Worm (Caenorhabditis elegans) whole organism, L1 larva: ENCODE results near the gene M02D8.3.

ENCODE experiments used
- C16A3.4 ChIP-seq: fragments of 150-350 bp; optimal IDR thresholded peaks from 2 replicates; lab custom pipeline; 2014; ENCODE audit warnings: missing biosample characterization, missing genetic modification characterization
- alr-1 ChIP-seq: fragments of 200-800 bp; sonication (Bioruptor generic); optimal IDR thresholded peaks from 2 replicates; lab custom pipeline; 2018; ENCODE audit warnings: borderline replicate concordance, mild to moderate bottlenecking, missing genetic modification characterization, missing compliant biosample characterization
- blmp-1 ChIP-seq: fragments of 150-350 bp; optimal IDR thresholded peaks from 2 replicates; lab custom pipeline; 2014; ENCODE audit warnings: missing biosample characterization, missing genetic modification characterization
- ceh-63 ChIP-seq: fragments of 200-800 bp; sonication (Bioruptor generic); optimal IDR thresholded peaks from 2 replicates; lab custom pipeline; 2018; ENCODE audit warnings: mild to moderate bottlenecking, missing genetic modification characterization, missing compliant biosample characterization
- ceh-82 ChIP-seq, 3 experiments: fragments of 150-350 bp in 1 of 3; sonication (generic microtip) in 2 of 3; optimal IDR thresholded peaks; 2 replicates each; lab custom pipeline; 2014 to 2017; ENCODE audit warnings: missing biosample characterization in 3 of 3, missing genetic modification characterization in 3 of 3
- ceh-90 ChIP-seq: sonication (generic microtip); optimal IDR thresholded peaks from 2 replicates; lab custom pipeline; 2016; ENCODE audit warnings: missing genetic modification characterization, missing compliant biosample characterization
- ces-1 ChIP-seq: fragments of 150-350 bp; optimal IDR thresholded peaks from 2 replicates; lab custom pipeline; 2014; ENCODE audit warnings: missing biosample characterization, missing genetic modification reagents, missing genetic modification characterization
- dpl-1 ChIP-seq, 3 experiments: fragments of 150-350 bp in 2 of 3; sonication (generic microtip) in 1 of 3; optimal IDR thresholded peaks; 2 replicates each; lab custom pipeline; 2014 to 2017; ENCODE audit warnings: missing biosample characterization in 3 of 3, missing genetic modification characterization in 3 of 3, missing genetic modification reagents in 3 of 3
- dsc-1 ChIP-seq: sonication (generic microtip); optimal IDR thresholded peaks from 2 replicates; lab custom pipeline; 2016; ENCODE audit warnings: mild to moderate bottlenecking, missing genetic modification characterization, missing compliant biosample characterization
- efl-1 ChIP-seq, 4 experiments: fragments of 150-350 bp; optimal IDR thresholded peaks in 3 of 4; peaks in 1 of 4; 1 replicate in 1 of 4; 2 replicates in 3 of 4; lab custom pipeline; 2014; ENCODE audit warnings: missing biosample characterization in 2 of 4, missing genetic modification characterization in 2 of 4, missing genetic modification reagents in 2 of 4
- egl-13 ChIP-seq: sonication (generic microtip); optimal IDR thresholded peaks from 2 replicates; lab custom pipeline; 2016; ENCODE audit warnings: missing genotype, missing genetic modification reagents, missing genetic modification characterization, missing compliant biosample characterization
- egl-27 ChIP-seq, 2 experiments: fragments of 150-350 bp in 1 of 2; sonication (generic microtip); optimal IDR thresholded peaks; 3 replicates each; lab custom pipeline; 2017 to 2018; ENCODE audit warnings: missing biosample characterization in 2 of 2, missing genetic modification characterization in 2 of 2, missing genetic modification reagents in 2 of 2
- elt-2 ChIP-seq: sonication (generic microtip); optimal IDR thresholded peaks from 2 replicates; lab custom pipeline; 2016; ENCODE audit warnings: missing genetic modification characterization, mild to moderate bottlenecking, inconsistent platforms, missing compliant biosample characterization, missing genetic modification reagents
- elt-3 ChIP-seq, 6 experiments: fragments of 150-350 bp in 1 of 6; sonication (generic microtip); optimal IDR thresholded peaks; 2 replicates each; lab custom pipeline; 2017 to 2018; ENCODE audit warnings: missing biosample characterization in 6 of 6, missing genetic modification characterization in 6 of 6, inconsistent platforms in 1 of 6
- fkh-10 ChIP-seq: sonication (generic microtip); optimal IDR thresholded peaks from 2 replicates; lab custom pipeline; 2017; ENCODE audit warnings: missing biosample characterization, missing genetic modification reagents, missing genetic modification characterization
- fkh-4 ChIP-seq: sonication (generic microtip); optimal IDR thresholded peaks from 2 replicates; lab custom pipeline; 2016; ENCODE audit warnings: missing compliant biosample characterization, missing genetic modification characterization, borderline replicate concordance
- fos-1 ChIP-seq: fragments of 150-350 bp; optimal IDR thresholded peaks from 2 replicates; lab custom pipeline; 2014; ENCODE audit warnings: missing biosample characterization, missing genetic modification characterization
- grh-1 ChIP-seq: fragments of 200-800 bp; sonication (Bioruptor generic); IDR thresholded peaks from 2 replicates; pipeline ENCODE4 v1.3.6; 2022; ENCODE audit warnings: missing genetic modification reagents, missing genetic modification characterization, missing compliant biosample characterization
- hpl-2 ChIP-seq: fragments of 150-350 bp; optimal IDR thresholded peaks from 2 replicates; lab custom pipeline; 2014; ENCODE audit warnings: missing biosample characterization, missing genetic modification reagents, missing genetic modification characterization
- isw-1 ChIP-seq: fragments of 200-800 bp; sonication (Bioruptor generic); IDR thresholded peaks from 2 replicates; pipeline ENCODE4 v1.3.6; 2022; ENCODE audit warnings: missing genetic modification characterization, missing compliant biosample characterization
- jun-1 ChIP-seq: fragments of 150-350 bp; optimal IDR thresholded peaks from 2 replicates; lab custom pipeline; 2014; ENCODE audit warnings: missing biosample characterization, missing genetic modification reagents, missing genetic modification characterization
- lin-14 ChIP-seq: fragments of 200-800 bp; sonication (Bioruptor generic); optimal IDR thresholded peaks from 2 replicates; lab custom pipeline; 2018; ENCODE audit warnings: mild to moderate bottlenecking, missing genetic modification characterization, moderate library complexity, missing compliant biosample characterization
- lin-35 ChIP-seq, 2 experiments: fragments of 150-350 bp; optimal IDR thresholded peaks; 2 replicates each; lab custom pipeline; 2014; ENCODE audit warnings: missing biosample characterization in 2 of 2, missing genetic modification characterization in 2 of 2, missing genetic modification reagents in 2 of 2
- lin-39 ChIP-seq: fragments of 150-350 bp; optimal IDR thresholded peaks from 2 replicates; lab custom pipeline; 2014; ENCODE audit warnings: missing biosample characterization, missing genetic modification reagents, missing genetic modification characterization
- lir-3 ChIP-seq: sonication (generic microtip); optimal IDR thresholded peaks from 2 replicates; lab custom pipeline; 2016; ENCODE audit warnings: mild to moderate bottlenecking, missing genetic modification characterization, moderate library complexity, missing compliant biosample characterization; ENCODE audit not compliant: poor library complexity
- lsy-2 ChIP-seq, 2 experiments: fragments of 150-350 bp; optimal IDR thresholded peaks; 2 replicates each; lab custom pipeline; 2014; ENCODE audit warnings: missing biosample characterization in 2 of 2, missing genetic modification characterization in 2 of 2
- mdl-1 ChIP-seq, 2 experiments: fragments of 150-350 bp; optimal IDR thresholded peaks; 2 replicates each; lab custom pipeline; 2014 to 2017; ENCODE audit warnings: missing biosample characterization in 2 of 2, missing genetic modification characterization in 2 of 2, inconsistent platforms in 1 of 2
- nhr-11 ChIP-seq: fragments of 150-350 bp; optimal IDR thresholded peaks from 2 replicates; lab custom pipeline; 2014; ENCODE audit warnings: missing biosample characterization, missing genetic modification characterization
- nhr-12 ChIP-seq: sonication (generic microtip); optimal IDR thresholded peaks from 2 replicates; lab custom pipeline; 2017; ENCODE audit warnings: missing biosample characterization, missing genetic modification characterization
- nhr-19 ChIP-seq: fragments of 200-800 bp; sonication (Bioruptor generic); conservative IDR thresholded peaks from 2 replicates; pipeline ENCODE4 v1.3.6; 2022; ENCODE audit warnings: missing genetic modification characterization, missing compliant biosample characterization
- nhr-20 ChIP-seq: sonication (generic microtip); optimal IDR thresholded peaks from 2 replicates; lab custom pipeline; 2016; ENCODE audit warnings: mild to moderate bottlenecking, missing genetic modification characterization, missing compliant biosample characterization
- nhr-237 ChIP-seq: fragments of 150-350 bp; optimal IDR thresholded peaks from 2 replicates; lab custom pipeline; 2014; ENCODE audit warnings: missing biosample characterization, missing genetic modification characterization
- nhr-28 ChIP-seq: fragments of 150-350 bp; optimal IDR thresholded peaks from 2 replicates; lab custom pipeline; 2014; ENCODE audit warnings: missing biosample characterization, missing genetic modification characterization
- nhr-71 ChIP-seq: sonication (generic microtip); optimal IDR thresholded peaks from 2 replicates; lab custom pipeline; 2016; ENCODE audit warnings: mild to moderate bottlenecking, missing genetic modification characterization, moderate library complexity, missing compliant biosample characterization
- nhr-84 ChIP-seq: sonication (generic microtip); optimal IDR thresholded peaks from 2 replicates; lab custom pipeline; 2017; ENCODE audit warnings: missing biosample characterization, missing genetic modification characterization
- nhr-90 ChIP-seq: sonication (generic microtip); optimal IDR thresholded peaks from 2 replicates; lab custom pipeline; 2016; ENCODE audit warnings: mild to moderate bottlenecking, missing genetic modification characterization, missing compliant biosample characterization; ENCODE audit not compliant: poor library complexity
- pag-3 ChIP-seq: sonication (generic microtip); optimal IDR thresholded peaks from 2 replicates; lab custom pipeline; 2017; ENCODE audit warnings: missing genetic modification characterization, mild to moderate bottlenecking, missing compliant biosample characterization, antibody characterized with exemption, borderline replicate concordance; ENCODE audit not compliant: insufficient read depth
- pax-3 ChIP-seq: fragments of 200-800 bp; sonication (Bioruptor generic); optimal IDR thresholded peaks from 2 replicates; lab custom pipeline; 2018; ENCODE audit warnings: mild to moderate bottlenecking, missing genetic modification characterization, moderate library complexity, missing compliant biosample characterization
- pqm-1 ChIP-seq: sonication (generic microtip); optimal IDR thresholded peaks from 3 replicates; lab custom pipeline; 2017; ENCODE audit warnings: missing biosample characterization, missing genetic modification characterization
- rnt-1 ChIP-seq: sonication (generic microtip); optimal IDR thresholded peaks from 2 replicates; lab custom pipeline; 2016; ENCODE audit warnings: mild to moderate bottlenecking, missing genetic modification characterization, moderate library complexity, missing compliant biosample characterization
- snpc-4 ChIP-seq: fragments of 150-350 bp; optimal IDR thresholded peaks from 2 replicates; lab custom pipeline; 2014; ENCODE audit warnings: missing biosample characterization, missing genetic modification characterization
- snu-23 ChIP-seq: sonication (generic microtip); optimal IDR thresholded peaks from 2 replicates; lab custom pipeline; 2016; ENCODE audit warnings: missing genetic modification characterization, missing compliant biosample characterization
- tbx-2 ChIP-seq: sonication (generic microtip); optimal IDR thresholded peaks from 2 replicates; lab custom pipeline; 2016; ENCODE audit warnings: missing genetic modification characterization, missing compliant biosample characterization
- tlp-1 ChIP-seq: fragments of 150-350 bp; optimal IDR thresholded peaks from 2 replicates; lab custom pipeline; 2014; ENCODE audit warnings: missing biosample characterization, missing genetic modification characterization
- unc-130 ChIP-seq: fragments of 150-350 bp; optimal IDR thresholded peaks from 2 replicates; lab custom pipeline; 2017; ENCODE audit warnings: missing biosample characterization, missing genetic modification characterization, inconsistent platforms
- vab-15 ChIP-seq: sonication (generic microtip); optimal IDR thresholded peaks from 2 replicates; lab custom pipeline; 2017; ENCODE audit warnings: missing genotype, mild to moderate bottlenecking, missing genetic modification characterization, missing compliant biosample characterization
- xbp-1 ChIP-seq: sonication (generic microtip); optimal IDR thresholded peaks from 2 replicates; lab custom pipeline; 2016; ENCODE audit warnings: missing genetic modification characterization, missing compliant biosample characterization
- zag-1 ChIP-seq: fragments of 150-350 bp; optimal IDR thresholded peaks from 2 replicates; lab custom pipeline; 2014; ENCODE audit warnings: missing biosample characterization, missing genetic modification characterization
- ztf-11 ChIP-seq, 2 experiments: sonication (generic microtip); optimal IDR thresholded peaks; 2 replicates each; lab custom pipeline; 2016 to 2017; ENCODE audit warnings: missing genetic modification characterization in 2 of 2, missing biosample characterization in 1 of 2, missing compliant biosample characterization in 1 of 2

The M02D8.3 gene

DNA sequence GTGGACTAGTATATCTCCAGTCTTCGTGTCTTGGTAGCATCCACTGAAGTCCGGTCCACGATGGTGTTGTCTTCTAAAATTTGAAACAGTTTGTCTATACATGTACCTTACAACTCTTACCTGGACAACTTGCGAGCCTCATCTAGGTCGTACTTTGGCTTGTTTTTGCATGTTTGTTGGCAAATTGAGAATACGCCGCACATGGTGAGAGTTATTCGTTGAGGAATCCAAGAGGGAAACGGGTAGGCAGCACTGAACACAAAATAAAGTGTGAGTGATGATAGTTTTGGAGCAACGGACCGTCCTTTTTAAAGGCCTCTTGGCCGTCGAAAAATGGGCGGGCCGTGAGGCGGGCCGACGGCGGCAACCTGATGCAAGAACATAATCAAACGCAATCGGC lies 13.8 kb upstream of the M02D8.3 start, which contains the start of gene asns-2:
asns-2 (minus strand) TSS at position 282 of the 400 bp plus-strand sequence.
- TF ChIP-seq dsc-1 (tag; lab: Kevin White, UChicago) (no peak), ceh-82 (tag; optimal IDR thresholded peaks at IDR 0.05; lab: Kevin White, UChicago) (no peak), vab-15 (tag; lab: Kevin White, UChicago) (no peak), hpl-2 (GFP tag; lab: Kevin White, UChicago) (no peak), nhr-237 (tag; lab: Kevin White, UChicago) (no peak), ceh-63 (GFP tag; lab: Kevin White, UChicago) (no peak), ceh-90 (tag; lab: Kevin White, UChicago) (no peak), egl-13 (no peak), nhr-84 (tag; lab: Kevin White, UChicago) (no peak), lir-3 (no peak), rnt-1 (no peak), lin-35 (GFP tag; optimal IDR thresholded peaks at IDR 0.05; lab: Kevin White, UChicago) (no peak), fos-1 (tag; lab: Kevin White, UChicago) (no peak), grh-1 (GFP tag; lab: Robert Waterston, UW) (no peak), ztf-11 (tag; optimal IDR thresholded peaks at IDR 0.05; lab: Kevin White, UChicago) (no peak), nhr-90 (tag; lab: Kevin White, UChicago) (no peak), pag-3 (no peak), snpc-4 (no peak), ces-1 (GFP tag; lab: Kevin White, UChicago) (no peak)

DNA sequence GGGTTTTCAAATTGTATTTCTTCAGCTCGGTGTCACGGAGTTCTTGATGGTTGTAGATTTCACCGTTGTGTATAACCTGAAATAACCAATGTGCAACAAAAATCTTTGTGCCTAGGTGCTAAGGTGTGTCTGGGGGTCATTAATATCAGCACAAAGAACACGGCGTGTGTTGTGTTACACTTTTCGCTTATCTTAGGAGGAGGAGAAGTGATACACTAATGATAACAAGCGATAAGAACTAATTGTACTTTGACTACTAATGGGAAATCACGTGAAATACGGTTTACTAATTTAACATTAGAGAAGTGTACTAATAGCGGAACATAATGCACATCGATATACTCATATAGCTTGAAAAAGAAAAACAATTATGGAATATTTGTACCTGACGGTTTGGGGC lies 13.4 kb upstream of the M02D8.3 start:
- peak; percentile 7 for TF ChIP-seq pqm-1
- peak in 1 of 2 experiments; percentile 67 for TF ChIP-seq lin-35 (GFP tag; optimal IDR thresholded peaks at IDR 0.05; lab: Kevin White, UChicago)
- no peak for TF ChIP-seq jun-1 (tag; lab: Kevin White, UChicago)
- no peak for TF ChIP-seq ceh-90 (tag; lab: Kevin White, UChicago)
- no peak for TF ChIP-seq nhr-28 (tag; lab: Kevin White, UChicago)
- TF ChIP-seq mdl-1 (tag; optimal IDR thresholded peaks at IDR 0.05; lab: Kevin White, UChicago) = no peak
- no peak for TF ChIP-seq nhr-237 (tag; lab: Kevin White, UChicago)
- TF ChIP-seq zag-1 (tag; lab: Kevin White, UChicago) = no peak
- TF ChIP-seq fkh-10 (GFP tag; lab: Kevin White, UChicago) = no peak
- TF ChIP-seq snu-23 (GFP tag; lab: Kevin White, UChicago) = peak; percentile 15
- peak; percentile 59 for TF ChIP-seq blmp-1
- peak; percentile 63 for TF ChIP-seq nhr-20 (tag; lab: Kevin White, UChicago)
- TF ChIP-seq isw-1 (GFP tag; lab: Robert Waterston, UW) = no peak
- TF ChIP-seq nhr-11 (tag; lab: Kevin White, UChicago) = no peak
- peak; percentile 63 for TF ChIP-seq nhr-19 (GFP tag; lab: Robert Waterston, UW)
- no peak for TF ChIP-seq tbx-2 (tag; lab: Kevin White, UChicago)
- TF ChIP-seq efl-1 (optimal IDR thresholded peaks at IDR 0.05; lab: Kevin White, UChicago) = no peak
- no peak for TF ChIP-seq efl-1 (GFP tag; optimal IDR thresholded peaks at IDR 0.05 in 1 of 2; lab: Kevin White, UChicago)
- TF ChIP-seq pax-3 (tag; lab: Kevin White, UChicago) = no peak
- no peak for TF ChIP-seq alr-1 (tag; lab: Kevin White, UChicago)
- peak; percentile 27 for TF ChIP-seq lin-14
- no peak for TF ChIP-seq ceh-82 (tag; optimal IDR thresholded peaks at IDR 0.05; lab: Kevin White, UChicago)
- 0 out of 2 replicates have a peak, but pooled peaks have one; percentile 5 for TF ChIP-seq grh-1 (GFP tag; lab: Robert Waterston, UW)
- peak; percentile 42 for TF ChIP-seq nhr-90 (tag; lab: Kevin White, UChicago)
- no peak for TF ChIP-seq C16A3.4 (tag; lab: Kevin White, UChicago)
- TF ChIP-seq lsy-2 (tag; optimal IDR thresholded peaks at IDR 0.05; lab: Kevin White, UChicago) = no peak
- TF ChIP-seq snpc-4 = no peak
- no peak for TF ChIP-seq nhr-12 (tag; lab: Kevin White, UChicago)
- TF ChIP-seq elt-2 (tag; lab: Kevin White, UChicago) = peak; percentile 91
- TF ChIP-seq dpl-1 (GFP tag; optimal IDR thresholded peaks at IDR 0.05; lab: Kevin White, UChicago) = no peak
- TF ChIP-seq elt-3 (tag; optimal IDR thresholded peaks at IDR 0.05; lab: Kevin White, UChicago) = peak; percentile 59 to 97 (median 92)
- TF ChIP-seq egl-27 (tag; optimal IDR thresholded peaks at IDR 0.05; lab: Kevin White, UChicago) = no peak
- TF ChIP-seq unc-130 (tag; lab: Kevin White, UChicago) = no peak
- TF ChIP-seq nhr-71 (tag; lab: Kevin White, UChicago) = peak; percentile 53
- no peak for TF ChIP-seq xbp-1 (tag; lab: Kevin White, UChicago)
- TF ChIP-seq fkh-4 (tag; lab: Kevin White, UChicago) = no peak
- TF ChIP-seq lin-39 (tag; lab: Kevin White, UChicago) = no peak
- TF ChIP-seq tlp-1 (tag; lab: Kevin White, UChicago) = no peak
